Fruit fly (Drosophila melanogaster) whole organism, embryonic: ENCODE data around the gene CG34002.

Experiments
- Blimp-1 ChIP-seq: fragments of 200-800 bp; sonication (Bioruptor generic); optimal IDR thresholded peaks from 3 replicates; lab custom pipeline; 2018; ENCODE audit warnings: missing biosample characterization, missing genetic modification characterization, mild to moderate bottlenecking, moderate library complexity, missing genetic modification reagents
- CG10979 ChIP-seq: fragments of 200-800 bp; sonication (Bioruptor generic); optimal IDR thresholded peaks from 2 replicates; lab custom pipeline; 2018; ENCODE audit warnings: missing biosample characterization, mild to moderate bottlenecking, missing genetic modification characterization, moderate library complexity
- CG11504 ChIP-seq: fragments of 200-800 bp; sonication (Bioruptor generic); optimal IDR thresholded peaks from 3 replicates; lab custom pipeline; 2019; ENCODE audit warnings: missing biosample characterization, mild to moderate bottlenecking, missing genetic modification characterization, moderate library complexity
- CG11723 ChIP-seq: fragments of 200-800 bp; sonication (Bioruptor generic); optimal IDR thresholded peaks from 2 replicates; lab custom pipeline; 2017; ENCODE audit warnings: missing biosample characterization, mild to moderate bottlenecking, missing genetic modification characterization
- CG12659 ChIP-seq: fragments of 200-800 bp; sonication (Bioruptor generic); optimal IDR thresholded peaks from 3 replicates; lab custom pipeline; 2017; ENCODE audit warnings: mild to moderate bottlenecking, missing biosample characterization, missing genetic modification reagents, missing genetic modification characterization
- CG13424 ChIP-seq: fragments of 200-800 bp; sonication (Bioruptor generic); optimal IDR thresholded peaks from 2 replicates; lab custom pipeline; 2019; ENCODE audit warnings: missing biosample characterization, mild to moderate bottlenecking, missing genetic modification characterization, moderate library complexity
- CG18764 ChIP-seq: fragments of 200-800 bp; sonication (Bioruptor generic); optimal IDR thresholded peaks from 3 replicates; lab custom pipeline; 2016; ENCODE audit warnings: missing biosample characterization, missing genetic modification characterization
- CG2129 ChIP-seq: fragments of 200-800 bp; sonication (Bioruptor generic); IDR thresholded peaks from 2 replicates; pipeline ENCODE4 v1.3.6; 2022; ENCODE audit warnings: missing biosample characterization, missing genetic modification characterization; ENCODE audit not compliant: partially characterized antibody
- CG31388 ChIP-seq: fragments of 200-800 bp; sonication (Bioruptor generic); optimal IDR thresholded peaks from 2 replicates; lab custom pipeline; 2016; ENCODE audit warnings: missing biosample characterization, missing genetic modification characterization
- CG3281 ChIP-seq: fragments of 200-800 bp; sonication (Bioruptor generic); optimal IDR thresholded peaks from 3 replicates; lab custom pipeline; 2017; ENCODE audit warnings: missing biosample characterization, mild to moderate bottlenecking, missing genetic modification characterization
- CG34224 ChIP-seq: fragments of 200-800 bp; sonication (Bioruptor generic); IDR thresholded peaks from 3 replicates; pipeline ENCODE4 v1.3.6; 2022; ENCODE audit warnings: missing biosample characterization, missing genetic modification characterization; ENCODE audit not compliant: partially characterized antibody
- CG34422 ChIP-seq: fragments of 200-800 bp; sonication (Bioruptor generic); IDR thresholded peaks from 3 replicates; pipeline ENCODE4 v1.3.6; 2022; ENCODE audit warnings: missing biosample characterization, missing genetic modification characterization
- CG42726 ChIP-seq: fragments of 200-800 bp; sonication (Bioruptor generic); IDR thresholded peaks from 2 replicates; pipeline ENCODE4 v1.3.6; 2022; ENCODE audit warnings: missing biosample characterization, missing genetic modification characterization; ENCODE audit not compliant: partially characterized antibody
- CG4404 ChIP-seq: fragments of 200-800 bp; sonication (Bioruptor generic); IDR thresholded peaks from 2 replicates; pipeline ENCODE4 v1.3.6; 2022; ENCODE audit warnings: missing biosample characterization, missing genetic modification characterization
- CG6813 ChIP-seq: fragments of 200-800 bp; sonication (Bioruptor generic); optimal IDR thresholded peaks from 2 replicates; lab custom pipeline; 2017; ENCODE audit warnings: missing biosample characterization, missing genetic modification characterization, mild to moderate bottlenecking, moderate library complexity, missing genetic modification reagents
- CG8388 ChIP-seq: fragments of 200-800 bp; sonication (Bioruptor generic); optimal IDR thresholded peaks from 2 replicates; lab custom pipeline; 2019; ENCODE audit warnings: missing biosample characterization, mild to moderate bottlenecking, missing genetic modification characterization, moderate library complexity
- CG9727 ChIP-seq: fragments of 200-800 bp; sonication (Bioruptor generic); optimal IDR thresholded peaks from 3 replicates; lab custom pipeline; 2017; ENCODE audit warnings: missing biosample characterization, mild to moderate bottlenecking, missing genetic modification characterization
- CTCF ChIP-seq: fragments of 200-800 bp; sonication (Bioruptor generic); optimal IDR thresholded peaks from 2 replicates; lab custom pipeline; 2017; ENCODE audit warnings: missing biosample characterization, mild to moderate bottlenecking, missing genetic modification characterization, moderate library complexity
- Doc2 ChIP-seq: fragments of 200-800 bp; sonication (Bioruptor generic); IDR thresholded peaks from 2 replicates; pipeline ENCODE4 v1.3.6; 2022; ENCODE audit warnings: missing biosample characterization, missing genetic modification characterization
- Drgx ChIP-seq: fragments of 200-800 bp; sonication (Bioruptor generic); IDR thresholded peaks from 2 replicates; pipeline ENCODE4 v1.3.6; 2022; ENCODE audit warnings: missing biosample characterization, missing genetic modification characterization
- Ets97D ChIP-seq: fragments of 200-800 bp; sonication (Bioruptor generic); optimal IDR thresholded peaks from 3 replicates; lab custom pipeline; 2016; ENCODE audit warnings: missing biosample characterization, missing genetic modification characterization
- NFAT ChIP-seq: fragments of 200-800 bp; sonication (Bioruptor generic); IDR thresholded peaks from 2 replicates; pipeline ENCODE4 v1.3.6; 2022; ENCODE audit warnings: missing biosample characterization, missing genetic modification characterization
- Ptx1 ChIP-seq: fragments of 200-800 bp; sonication (Bioruptor generic); IDR thresholded peaks from 2 replicates; pipeline ENCODE4 v1.3.6; 2022; ENCODE audit warnings: missing biosample characterization, missing genetic modification characterization
- Xbp1 ChIP-seq: fragments of 200-800 bp; sonication (Bioruptor generic); optimal IDR thresholded peaks from 3 replicates; lab custom pipeline; 2016; ENCODE audit warnings: missing biosample characterization, mild to moderate bottlenecking, missing genetic modification characterization
- ac ChIP-seq: fragments of 200-800 bp; sonication (Bioruptor generic); optimal IDR thresholded peaks from 3 replicates; lab custom pipeline; 2017; ENCODE audit warnings: missing biosample characterization, mild to moderate bottlenecking, missing genetic modification characterization
- al ChIP-seq: fragments of 200-800 bp; sonication (Bioruptor generic); IDR thresholded peaks from 2 replicates; pipeline ENCODE4 v1.3.6; 2022; ENCODE audit warnings: missing biosample characterization, missing genetic modification characterization
- bab2 ChIP-seq: fragments of 200-800 bp; sonication (Bioruptor generic); optimal IDR thresholded peaks from 2 replicates; lab custom pipeline; 2016; ENCODE audit warnings: missing biosample characterization, missing genetic modification characterization
- bsh ChIP-seq, 2 experiments: fragments of 200-800 bp; sonication (Bioruptor generic); optimal IDR thresholded peaks; 2 replicates each; lab custom pipeline; 2017 to 2018; ENCODE audit warnings: mild to moderate bottlenecking in 2 of 2, missing biosample characterization in 2 of 2, missing genetic modification characterization in 2 of 2, moderate library complexity in 1 of 2
- cato ChIP-seq: fragments of 200-800 bp; sonication (Bioruptor generic); optimal IDR thresholded peaks from 2 replicates; lab custom pipeline; 2016; ENCODE audit warnings: missing biosample characterization, missing genetic modification characterization, borderline replicate concordance
- chn ChIP-seq: fragments of 200-800 bp; sonication (Bioruptor generic); optimal IDR thresholded peaks from 2 replicates; lab custom pipeline; 2016; ENCODE audit warnings: missing biosample characterization, missing genetic modification characterization
- crol ChIP-seq: fragments of 200-800 bp; sonication (Bioruptor generic); IDR thresholded peaks from 2 replicates; pipeline ENCODE4 v1.3.6; 2022; ENCODE audit warnings: missing biosample characterization, missing genetic modification characterization
- dan ChIP-seq: fragments of 200-800 bp; sonication (Bioruptor generic); IDR thresholded peaks from 2 replicates; pipeline ENCODE4 v1.3.6; 2022; ENCODE audit warnings: missing biosample characterization, missing genetic modification characterization
- en ChIP-seq: fragments of 200-800 bp; sonication (Bioruptor generic); optimal IDR thresholded peaks from 2 replicates; lab custom pipeline; 2016; ENCODE audit warnings: missing biosample characterization, missing genetic modification characterization
- gcm ChIP-seq: fragments of 200-800 bp; sonication (Bioruptor generic); optimal IDR thresholded peaks from 2 replicates; lab custom pipeline; 2019; ENCODE audit warnings: missing biosample characterization, mild to moderate bottlenecking, missing genetic modification characterization, moderate library complexity
- gfzf ChIP-seq: fragments of 200-800 bp; sonication (Bioruptor generic); optimal IDR thresholded peaks from 2 replicates; lab custom pipeline; 2016; ENCODE audit warnings: missing biosample characterization, mild to moderate bottlenecking, missing genetic modification characterization, moderate library complexity
- hth ChIP-seq: fragments of >200 bp; optimal IDR thresholded peaks from 2 replicates; lab custom pipeline; 2017; ENCODE audit warnings: inconsistent platforms
- jing ChIP-seq: fragments of 200-800 bp; sonication (Bioruptor generic); optimal IDR thresholded peaks from 2 replicates; lab custom pipeline; 2018; ENCODE audit warnings: missing biosample characterization, mild to moderate bottlenecking, missing genetic modification characterization
- lov ChIP-seq, 2 experiments: fragments of 200-800 bp in 1 of 2; fragments of >200 bp in 1 of 2; sonication (Bioruptor generic) in 1 of 2; IDR thresholded peaks in 1 of 2; optimal IDR thresholded peaks in 1 of 2; 2 replicates in 1 of 2; 3 replicates in 1 of 2; pipeline versions ENCODE4 v1.3.6 to Lab custom; 2017 to 2022; ENCODE audit warnings: missing biosample characterization in 1 of 2, missing genetic modification characterization in 1 of 2
- mirr ChIP-seq: fragments of 200-800 bp; sonication (Bioruptor generic); optimal IDR thresholded peaks from 3 replicates; lab custom pipeline; 2018; ENCODE audit warnings: missing biosample characterization, mild to moderate bottlenecking, missing genetic modification characterization
- org-1 ChIP-seq: fragments of 200-800 bp; sonication (Bioruptor generic); optimal IDR thresholded peaks from 2 replicates; lab custom pipeline; 2017; ENCODE audit warnings: missing biosample characterization, missing genetic modification characterization
- otp ChIP-seq: fragments of 200-800 bp; sonication (Bioruptor generic); IDR thresholded peaks from 3 replicates; pipeline ENCODE4, ENCODE4 v1.3.6; 2022; ENCODE audit warnings: missing biosample characterization, missing genetic modification characterization
- peb ChIP-seq: fragments of 200-800 bp; sonication (Bioruptor generic); IDR thresholded peaks from 2 replicates; pipeline ENCODE4 v1.3.6; 2022; ENCODE audit warnings: missing biosample characterization, missing genetic modification characterization
- row ChIP-seq: fragments of 200-800 bp; sonication (Bioruptor generic); IDR thresholded peaks from 3 replicates; pipeline ENCODE4 v1.3.6; 2022; ENCODE audit warnings: missing biosample characterization, missing genetic modification characterization
- run ChIP-seq: fragments of 200-800 bp; sonication (Bioruptor generic); optimal IDR thresholded peaks from 3 replicates; lab custom pipeline; 2018; ENCODE audit warnings: missing biosample characterization, mild to moderate bottlenecking, missing genetic modification characterization
- sisA ChIP-seq: fragments of 200-800 bp; sonication (Bioruptor generic); IDR thresholded peaks from 2 replicates; pipeline ENCODE4 v1.3.6; 2022; ENCODE audit warnings: missing biosample characterization, missing genetic modification characterization
- slou ChIP-seq: fragments of 200-800 bp; sonication (Bioruptor generic); optimal IDR thresholded peaks from 3 replicates; lab custom pipeline; 2016; ENCODE audit warnings: missing biosample characterization, missing genetic modification characterization
- slp2 ChIP-seq: fragments of 200-800 bp; sonication (Bioruptor generic); optimal IDR thresholded peaks from 2 replicates; lab custom pipeline; 2016; ENCODE audit warnings: missing biosample characterization, missing genetic modification characterization
- sna ChIP-seq: fragments of 200-800 bp; sonication (Bioruptor generic); IDR thresholded peaks from 2 replicates; pipeline ENCODE4 v1.3.6; 2022; ENCODE audit warnings: missing biosample characterization, missing genetic modification characterization; ENCODE audit not compliant: partially characterized antibody
- sob ChIP-seq: fragments of 200-800 bp; sonication (Bioruptor generic); IDR thresholded peaks from 2 replicates; pipeline ENCODE4 v1.3.6; 2022; ENCODE audit warnings: missing biosample characterization, missing genetic modification characterization
- vfl ChIP-seq: fragments of 200-800 bp; sonication (Bioruptor generic); optimal IDR thresholded peaks from 2 replicates; lab custom pipeline; 2016; ENCODE audit warnings: missing biosample characterization, missing genetic modification characterization
- wor ChIP-seq: fragments of 200-800 bp; sonication (Bioruptor generic); IDR thresholded peaks from 2 replicates; pipeline ENCODE4 v1.3.6; 2022; ENCODE audit warnings: missing biosample characterization, missing genetic modification characterization
- zfh2 ChIP-seq: fragments of 200-800 bp; sonication (Bioruptor generic); optimal IDR thresholded peaks from 2 replicates; lab custom pipeline; 2016; ENCODE audit warnings: missing biosample characterization, missing genetic modification characterization

The CG34002 gene

dm6 chr3L:17846982-17847355 lies 11.3 kb upstream of the CG34002 start (continued):
- TF ChIP-seq ac (GFP tag; lab: Kevin White, UChicago) (no peak), hth (lab: Kevin White, UChicago) (no peak), Ptx1 (GFP tag; lab: Robert Waterston, UW) (no peak), CG42726 (peak; percentile 78), wor (GFP tag; lab: Robert Waterston, UW) (no peak), CG13424 (tag; lab: Kevin White, UChicago) (no peak), slou (GFP tag; lab: Kevin White, UChicago) (no peak), CG9727 (GFP tag; lab: Kevin White, UChicago) (no peak), row (GFP tag; lab: Robert Waterston, UW) (peak; percentile 67), crol (GFP tag; lab: Robert Waterston, UW) (peak; percentile 56), cato (no peak), CG6813 (no peak), CG11504 (tag; lab: Kevin White, UChicago) (no peak), CG34422 (peak; percentile 66), CG18764 (GFP tag; lab: Kevin White, UChicago) (no peak), CG10979 (tag; lab: Kevin White, UChicago) (no peak), run (no peak), bsh (GFP tag; optimal IDR thresholded peaks at IDR 0.05; lab: Kevin White, UChicago) (no peak), Blimp-1 (GFP tag; lab: Kevin White, UChicago) (no peak), sisA (GFP tag; lab: Robert Waterston, UW) (peak; percentile 11; the same call in 1 of the 2 replicates), CG4404 (GFP tag; lab: Robert Waterston, UW) (no peak), CTCF (GFP tag; lab: Kevin White, UChicago) (no peak), gcm (no peak), peb (GFP tag; lab: Robert Waterston, UW) (no peak), sna (peak; percentile 60), CG11723 (GFP tag; lab: Kevin White, UChicago) (no peak), lov (optimal IDR thresholded peaks at IDR 0.05; lab: Kevin White, UChicago) (no peak), lov (GFP tag; IDR thresholded peaks at IDR 0.05; lab: Robert Waterston, UW) (no peak), Doc2 (GFP tag; lab: Robert Waterston, UW) (no peak), dan (no peak), slp2 (GFP tag; lab: Kevin White, UChicago) (no peak), gfzf (GFP tag; lab: Kevin White, UChicago) (no peak), CG2129 (GFP tag; lab: Robert Waterston, UW) (peak; percentile 54), al (0 out of 2 replicates have a peak, but pooled peaks have one; percentile 23), CG31388 (no peak), CG3281 (GFP tag; lab: Kevin White, UChicago) (no peak), en (no peak), Ets97D (no peak), bab2 (GFP tag; lab: Kevin White, UChicago) (no peak), Xbp1 (peak; percentile 5), sob (GFP tag; lab: Robert Waterston, UW) (peak; percentile 62), NFAT (GFP tag; lab: Robert Waterston, UW) (peak; percentile 91), CG12659 (no peak), chn (GFP tag; lab: Kevin White, UChicago) (peak; percentile 29), Drgx (GFP tag; lab: Robert Waterston, UW) (peak; percentile 20; the same call in 1 of the 2 replicates), zfh2 (GFP tag; lab: Kevin White, UChicago) (peak; percentile 16), jing (GFP tag; lab: Kevin White, UChicago) (no peak), vfl (GFP tag; lab: Kevin White, UChicago) (no peak), otp (GFP tag; lab: Robert Waterston, UW) (no peak), CG8388 (GFP tag; lab: Kevin White, UChicago) (no peak), org-1 (GFP tag; lab: Kevin White, UChicago) (no peak), CG34224 (GFP tag; lab: Robert Waterston, UW) (peak; percentile 68), mirr (GFP tag; lab: Kevin White, UChicago) (no peak)
